Fruit fly (Drosophila melanogaster) whole organism, embryonic: ENCODE results near the gene TTLL5.

Experiments
- Adf1 ChIP-seq: fragments of 200-800 bp; sonication (Bioruptor generic); IDR thresholded peaks from 2 replicates; pipeline ENCODE4 v1.3.6; 2022; ENCODE audit warnings: missing biosample characterization, missing genetic modification characterization
- C15 ChIP-seq: fragments of 200-800 bp; sonication (Bioruptor generic); IDR thresholded peaks from 3 replicates; pipeline ENCODE4 v1.3.6; 2022; ENCODE audit warnings: missing biosample characterization, missing genetic modification characterization
- CG10267 ChIP-seq: fragments of 200-800 bp; sonication (Bioruptor generic); optimal IDR thresholded peaks from 2 replicates; lab custom pipeline; 2018; ENCODE audit warnings: missing biosample characterization, mild to moderate bottlenecking, missing genetic modification characterization, moderate library complexity
- CG12071 ChIP-seq: fragments of 200-800 bp; sonication (Bioruptor generic); optimal IDR thresholded peaks from 3 replicates; lab custom pipeline; 2018; ENCODE audit warnings: missing biosample characterization, mild to moderate bottlenecking, missing genetic modification characterization
- CG12659 ChIP-seq: fragments of 200-800 bp; sonication (Bioruptor generic); optimal IDR thresholded peaks from 3 replicates; lab custom pipeline; 2017; ENCODE audit warnings: mild to moderate bottlenecking, missing biosample characterization, missing genetic modification reagents, missing genetic modification characterization
- CG12744 ChIP-seq: fragments of 200-800 bp; sonication (Bioruptor generic); optimal IDR thresholded peaks from 2 replicates; lab custom pipeline; 2016; ENCODE audit warnings: missing biosample characterization, missing genetic modification characterization
- CG17328 ChIP-seq: fragments of 200-800 bp; sonication (Bioruptor generic); IDR thresholded peaks from 2 replicates; pipeline ENCODE4 v1.3.6; 2022; ENCODE audit warnings: missing biosample characterization, missing genetic modification characterization
- CG1792 ChIP-seq: fragments of 200-800 bp; sonication (Bioruptor generic); optimal IDR thresholded peaks from 2 replicates; lab custom pipeline; 2016; ENCODE audit warnings: missing biosample characterization, missing genetic modification characterization
- CG18619 ChIP-seq: fragments of 200-800 bp; sonication (Bioruptor generic); optimal IDR thresholded peaks from 3 replicates; lab custom pipeline; 2017; ENCODE audit warnings: missing biosample characterization, mild to moderate bottlenecking, missing genetic modification characterization
- CG2199 ChIP-seq: fragments of 200-800 bp; sonication (Bioruptor generic); IDR thresholded peaks from 3 replicates; pipeline ENCODE4 v1.3.6; 2022; ENCODE audit warnings: missing biosample characterization, missing genetic modification characterization
- CG2202 ChIP-seq: fragments of 200-800 bp; sonication (Bioruptor generic); optimal IDR thresholded peaks from 2 replicates; lab custom pipeline; 2018; ENCODE audit warnings: missing biosample characterization, mild to moderate bottlenecking, missing genetic modification characterization
- CG3726 ChIP-seq: fragments of 200-800 bp; sonication (Bioruptor generic); IDR thresholded peaks from 3 replicates; pipeline ENCODE4, ENCODE4 v1.3.6; 2022; ENCODE audit warnings: missing biosample characterization, missing genetic modification characterization
- CG3995 ChIP-seq: fragments of 200-800 bp; sonication (Bioruptor generic); optimal IDR thresholded peaks from 3 replicates; lab custom pipeline; 2016; ENCODE audit warnings: missing biosample characterization, missing genetic modification characterization
- CG42726 ChIP-seq: fragments of 200-800 bp; sonication (Bioruptor generic); IDR thresholded peaks from 2 replicates; pipeline ENCODE4 v1.3.6; 2022; ENCODE audit warnings: missing biosample characterization, missing genetic modification characterization; ENCODE audit not compliant: partially characterized antibody
- CG6689 ChIP-seq: fragments of 200-800 bp; sonication (Bioruptor generic); IDR thresholded peaks from 2 replicates; pipeline ENCODE4 v1.3.6; 2022; ENCODE audit warnings: missing biosample characterization, missing genetic modification characterization
- CG7839 ChIP-seq: fragments of 200-800 bp; sonication (Bioruptor generic); optimal IDR thresholded peaks from 3 replicates; lab custom pipeline; 2018; ENCODE audit warnings: missing biosample characterization, mild to moderate bottlenecking, missing genetic modification characterization, moderate library complexity
- CG7963 ChIP-seq: fragments of 200-800 bp; sonication (Bioruptor generic); IDR thresholded peaks from 3 replicates; pipeline ENCODE4 v1.3.6; 2022; ENCODE audit warnings: missing biosample characterization, missing genetic modification characterization; ENCODE audit not compliant: partially characterized antibody
- Gsc ChIP-seq: fragments of 200-800 bp; sonication (Bioruptor generic); IDR thresholded peaks from 2 replicates; pipeline ENCODE4 v1.3.6; 2022; ENCODE audit warnings: missing biosample characterization, missing genetic modification characterization
- Hmx ChIP-seq: fragments of 200-800 bp; sonication (Bioruptor generic); optimal IDR thresholded peaks from 2 replicates; lab custom pipeline; 2016; ENCODE audit warnings: missing biosample characterization, missing genetic modification characterization
- Nf-YA ChIP-seq: fragments of 200-800 bp; sonication (Bioruptor generic); IDR thresholded peaks from 2 replicates; pipeline ENCODE4 v1.3.6; 2022; ENCODE audit warnings: missing biosample characterization, missing genetic modification characterization
- PHDP ChIP-seq: fragments of 200-800 bp; sonication (Bioruptor generic); optimal IDR thresholded peaks from 3 replicates; lab custom pipeline; 2018; ENCODE audit warnings: missing biosample characterization, mild to moderate bottlenecking, missing genetic modification characterization, moderate library complexity
- Sin3A ChIP-seq: fragments of >200 bp; optimal IDR thresholded peaks from 2 replicates; lab custom pipeline; 2018
- bcd ChIP-seq: fragments of 200-800 bp; sonication (Bioruptor generic); optimal IDR thresholded peaks from 2 replicates; lab custom pipeline; 2017; ENCODE audit warnings: missing biosample characterization, mild to moderate bottlenecking, missing genetic modification characterization
- caup ChIP-seq: fragments of 200-800 bp; sonication (Bioruptor generic); optimal IDR thresholded peaks from 3 replicates; lab custom pipeline; 2017; ENCODE audit warnings: missing biosample characterization, mild to moderate bottlenecking, missing genetic modification characterization, moderate library complexity; ENCODE audit not compliant: severe bottlenecking
- chif ChIP-seq, 2 experiments: fragments of 200-800 bp; sonication (Bioruptor generic); optimal IDR thresholded peaks; 3 replicates each; lab custom pipeline; 2016; ENCODE audit warnings: missing biosample characterization in 2 of 2, missing genetic modification characterization in 2 of 2
- chinmo ChIP-seq: fragments of 200-800 bp; sonication (Bioruptor generic); IDR thresholded peaks from 4 replicates; pipeline ENCODE4 v1.3.6; 2022; ENCODE audit warnings: missing biosample characterization, missing genetic modification characterization; ENCODE audit not compliant: partially characterized antibody
- dmrt11E ChIP-seq: fragments of 200-800 bp; sonication (Bioruptor generic); optimal IDR thresholded peaks from 3 replicates; lab custom pipeline; 2018; ENCODE audit warnings: missing biosample characterization, mild to moderate bottlenecking, missing genetic modification characterization, moderate library complexity
- dpn ChIP-seq, 2 experiments: fragments of 200-800 bp; sonication (Bioruptor generic); optimal IDR thresholded peaks; 3 replicates each; lab custom pipeline; 2016; ENCODE audit warnings: missing biosample characterization in 2 of 2, missing genetic modification characterization in 2 of 2
- ewg ChIP-seq: fragments of 200-800 bp; sonication (Bioruptor generic); optimal IDR thresholded peaks from 3 replicates; lab custom pipeline; 2017; ENCODE audit warnings: mild to moderate bottlenecking, missing biosample characterization, missing genetic modification reagents, missing genetic modification characterization
- fd102C ChIP-seq: fragments of 200-800 bp; sonication (Bioruptor generic); optimal IDR thresholded peaks from 2 replicates; lab custom pipeline; 2018; ENCODE audit warnings: missing biosample characterization, mild to moderate bottlenecking, missing genetic modification characterization, moderate library complexity
- fu2 ChIP-seq: fragments of 200-800 bp; sonication (Bioruptor generic); optimal IDR thresholded peaks from 2 replicates; lab custom pipeline; 2016; ENCODE audit warnings: missing biosample characterization, missing genetic modification characterization
- gfzf ChIP-seq: fragments of 200-800 bp; sonication (Bioruptor generic); optimal IDR thresholded peaks from 2 replicates; lab custom pipeline; 2016; ENCODE audit warnings: missing biosample characterization, mild to moderate bottlenecking, missing genetic modification characterization, moderate library complexity
- hth ChIP-seq: fragments of >200 bp; optimal IDR thresholded peaks from 2 replicates; lab custom pipeline; 2017; ENCODE audit warnings: inconsistent platforms
- klu ChIP-seq: fragments of 200-800 bp; sonication (Bioruptor generic); IDR thresholded peaks from 2 replicates; pipeline ENCODE4 v1.3.6; 2022; ENCODE audit warnings: missing biosample characterization, missing genetic modification characterization
- mld ChIP-seq: fragments of 200-800 bp; sonication (Bioruptor generic); IDR thresholded peaks from 3 replicates; pipeline ENCODE4 v1.3.6; 2022; ENCODE audit warnings: missing biosample characterization, missing genetic modification characterization; ENCODE audit not compliant: partially characterized antibody
- nerfin-1 ChIP-seq: fragments of 200-800 bp; sonication (Bioruptor generic); optimal IDR thresholded peaks from 3 replicates; lab custom pipeline; 2019; ENCODE audit warnings: missing biosample characterization, mild to moderate bottlenecking, missing genetic modification characterization, moderate library complexity
- nerfin-2 ChIP-seq: fragments of 200-800 bp; sonication (Bioruptor generic); IDR thresholded peaks from 2 replicates; pipeline ENCODE4 v1.3.6; 2022; ENCODE audit warnings: missing biosample characterization, missing genetic modification characterization; ENCODE audit not compliant: partially characterized antibody
- oc ChIP-seq: fragments of 200-800 bp; sonication (Bioruptor generic); optimal IDR thresholded peaks from 2 replicates; lab custom pipeline; 2018; ENCODE audit warnings: missing biosample characterization, mild to moderate bottlenecking, missing genetic modification characterization, moderate library complexity
- sens-2 ChIP-seq: fragments of 200-800 bp; sonication (Bioruptor generic); IDR thresholded peaks from 2 replicates; pipeline ENCODE4 v1.3.6; 2022; ENCODE audit warnings: missing biosample characterization, missing genetic modification characterization
- seq ChIP-seq: fragments of 200-800 bp; sonication (Bioruptor generic); IDR thresholded peaks from 2 replicates; pipeline ENCODE4 v1.3.6; 2022; ENCODE audit warnings: missing biosample characterization, missing genetic modification characterization
- slbo ChIP-seq: fragments of 200-800 bp; sonication (Bioruptor generic); IDR thresholded peaks from 2 replicates; pipeline ENCODE4 v1.3.6; 2022; ENCODE audit warnings: missing biosample characterization, missing genetic modification characterization
- ssp ChIP-seq: fragments of 200-800 bp; sonication (Bioruptor generic); IDR thresholded peaks from 2 replicates; pipeline ENCODE4 v1.3.6; 2022; ENCODE audit warnings: missing biosample characterization, missing genetic modification characterization
- stwl ChIP-seq: fragments of 200-800 bp; sonication (Bioruptor generic); optimal IDR thresholded peaks from 3 replicates; lab custom pipeline; 2018; ENCODE audit warnings: missing biosample characterization, mild to moderate bottlenecking, missing genetic modification characterization, moderate library complexity
- tna ChIP-seq: fragments of 200-800 bp; sonication (Bioruptor generic); IDR thresholded peaks from 2 replicates; pipeline ENCODE4 v1.3.6; 2022; ENCODE audit warnings: missing biosample characterization, missing genetic modification characterization; ENCODE audit not compliant: partially characterized antibody
- trh ChIP-seq: fragments of 200-800 bp; sonication (Bioruptor generic); optimal IDR thresholded peaks from 2 replicates; lab custom pipeline; 2016; ENCODE audit warnings: missing biosample characterization, missing genetic modification characterization
- ttk ChIP-seq: fragments of 200-800 bp; sonication (Bioruptor generic); IDR thresholded peaks from 2 replicates; pipeline ENCODE4 v2.1.2; 2022; ENCODE audit warnings: missing biosample characterization, missing genetic modification characterization
- unc-4 ChIP-seq: fragments of 200-800 bp; sonication (Bioruptor generic); IDR thresholded peaks from 2 replicates; pipeline ENCODE4 v1.3.6; 2022; ENCODE audit warnings: missing biosample characterization, missing genetic modification characterization; ENCODE audit not compliant: partially characterized antibody
- wor ChIP-seq: fragments of 200-800 bp; sonication (Bioruptor generic); IDR thresholded peaks from 2 replicates; pipeline ENCODE4 v1.3.6; 2022; ENCODE audit warnings: missing biosample characterization, missing genetic modification characterization
- zen ChIP-seq: fragments of 200-800 bp; sonication (Bioruptor generic); optimal IDR thresholded peaks from 3 replicates; lab custom pipeline; 2018; ENCODE audit warnings: missing biosample characterization, mild to moderate bottlenecking, missing genetic modification characterization, moderate library complexity
- zf30C ChIP-seq: fragments of 200-800 bp; sonication (Bioruptor generic); optimal IDR thresholded peaks from 3 replicates; lab custom pipeline; 2018; ENCODE audit warnings: missing biosample characterization, mild to moderate bottlenecking, missing genetic modification characterization

Gene TTLL5

DNA sequence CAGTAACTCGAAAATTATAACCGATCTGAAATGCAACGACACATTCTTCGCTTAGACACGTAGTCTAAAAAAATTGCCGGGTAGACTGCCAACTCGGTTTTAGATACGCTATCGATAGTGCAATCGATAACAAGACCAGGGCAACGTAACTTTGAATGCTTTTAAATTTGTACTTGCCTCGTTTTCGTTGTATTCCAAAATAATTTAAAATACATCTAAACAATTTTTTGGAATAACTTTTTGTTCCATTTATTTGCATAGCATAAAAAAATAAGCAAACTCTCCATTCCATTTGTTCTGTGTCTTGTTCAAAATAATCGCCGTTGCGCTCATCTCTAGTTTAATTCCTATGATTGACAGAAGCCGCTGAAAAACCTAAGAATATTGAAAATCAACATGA lies 53.2 kb downstream of the TTLL5 start, which contains the start of the genes Stt3B and CG11839 (continued):
- TF ChIP-seq Hmx, result peak; percentile 6
- TF ChIP-seq trh, result peak; percentile 30
- TF ChIP-seq CG6689, result no peak; the same call in 1 of the 2 replicates
- TF ChIP-seq CG18619 (GFP tag; lab: Kevin White, UChicago), result no peak
- no peak for TF ChIP-seq CG7839 (tag; lab: Kevin White, UChicago)
- peak; percentile 77 for TF ChIP-seq CG10267 (tag; lab: Kevin White, UChicago)
- TF ChIP-seq CG17328, result peak; percentile 56; the same call in 1 of the 2 replicates
- TF ChIP-seq slbo (GFP tag; lab: Robert Waterston, UW), result no peak; the same call in 1 of the 2 replicates
- peak; percentile 93 for TF ChIP-seq Sin3A (lab: Kevin White, UChicago)
- peak; percentile 64; the same call in 2 of the 4 replicates for TF ChIP-seq chinmo
- TF ChIP-seq sens-2 (GFP tag; lab: Robert Waterston, UW), result no peak
- TF ChIP-seq dmrt11E, result peak; percentile 53
- TF ChIP-seq nerfin-2 (GFP tag; lab: Robert Waterston, UW), result peak; percentile 70; the same call in 1 of the 2 replicates
- TF ChIP-seq CG7963 (GFP tag; lab: Robert Waterston, UW), result peak; percentile 66; the same call in 2 of the 3 replicates
- TF ChIP-seq dpn (GFP tag; optimal IDR thresholded peaks at IDR 0.05; lab: Kevin White, UChicago), result peak; percentile 80 to 82
- TF ChIP-seq CG2202 (tag; lab: Kevin White, UChicago), result peak; percentile 37
- TF ChIP-seq caup (GFP tag; lab: Kevin White, UChicago), result no peak
- TF ChIP-seq ttk, result 0 out of 2 replicates have a peak, but pooled peaks have one; percentile 6
- peak; percentile 97 for TF ChIP-seq unc-4 (GFP tag; lab: Robert Waterston, UW)
- TF ChIP-seq Adf1 (GFP tag; lab: Robert Waterston, UW), result no peak
- peak; percentile 80 for TF ChIP-seq stwl (tag; lab: Kevin White, UChicago)
- TF ChIP-seq zf30C, result no peak
- TF ChIP-seq CG42726 (GFP tag; lab: Robert Waterston, UW), result peak; percentile 89; the same call in 1 of the 2 replicates
- TF ChIP-seq CG3726 (GFP tag; lab: Robert Waterston, UW), result no peak
- TF ChIP-seq tna (GFP tag; lab: Robert Waterston, UW), result peak; percentile 76; the same call in 1 of the 2 replicates
- peak; percentile 59 for TF ChIP-seq PHDP
- TF ChIP-seq klu (GFP tag; lab: Robert Waterston, UW), result no peak
- TF ChIP-seq fu2 (GFP tag; lab: Kevin White, UChicago), result peak; percentile 81
- 0 out of 3 replicates have a peak, but pooled peaks have one; percentile 29 for TF ChIP-seq CG2199 (GFP tag; lab: Robert Waterston, UW)
- no peak for TF ChIP-seq bcd (GFP tag; lab: Kevin White, UChicago)
- peak; percentile 46 for TF ChIP-seq gfzf
- TF ChIP-seq Nf-YA (GFP tag; lab: Robert Waterston, UW), result peak; percentile 66
- no peak for TF ChIP-seq fd102C (GFP tag; lab: Kevin White, UChicago)
- no peak for TF ChIP-seq wor
- peak; percentile 4 for TF ChIP-seq CG3995 (GFP tag; lab: Kevin White, UChicago)
- peak; percentile 73 for TF ChIP-seq CG1792 (GFP tag; lab: Kevin White, UChicago)
- no peak for TF ChIP-seq seq (GFP tag; lab: Robert Waterston, UW)
- no peak for TF ChIP-seq CG12071
- TF ChIP-seq hth (lab: Kevin White, UChicago), result no peak
- peak; percentile 85 for TF ChIP-seq CG12659 (GFP tag; lab: Kevin White, UChicago)
- no peak for TF ChIP-seq Gsc (GFP tag; lab: Robert Waterston, UW)
- peak; percentile 55 to 82 for TF ChIP-seq chif (GFP tag; optimal IDR thresholded peaks at IDR 0.05; lab: Kevin White, UChicago)
- no peak for TF ChIP-seq ssp (GFP tag; lab: Robert Waterston, UW)
- peak; percentile 72 for TF ChIP-seq CG12744 (GFP tag; lab: Kevin White, UChicago)
- TF ChIP-seq oc (tag; lab: Kevin White, UChicago), result no peak
- TF ChIP-seq ewg, result no peak
- peak; percentile 48 for TF ChIP-seq zen (tag; lab: Kevin White, UChicago)
- peak; percentile 72 for TF ChIP-seq nerfin-1
- TF ChIP-seq mld (GFP tag; lab: Robert Waterston, UW), result peak; percentile 58; the same call in 1 of the 3 replicates
- TF ChIP-seq C15 (GFP tag; lab: Robert Waterston, UW), result no peak
